Worm (Caenorhabditis elegans) whole organism, L1 larva: ENCODE measurements around the gene F33E11.3.

ENCODE experiments used
- C16A3.4 ChIP-seq: fragments of 150-350 bp; optimal IDR thresholded peaks from 2 replicates; lab custom pipeline; 2014; ENCODE audit warnings: missing biosample characterization, missing genetic modification characterization
- C34B4.2 ChIP-seq: sonication (generic microtip); optimal IDR thresholded peaks from 2 replicates; lab custom pipeline; 2017; ENCODE audit warnings: mild to moderate bottlenecking, missing genetic modification characterization, missing compliant biosample characterization
- Y116A8C.19 ChIP-seq: sonication (generic microtip); optimal IDR thresholded peaks from 2 replicates; lab custom pipeline; 2016; ENCODE audit warnings: missing compliant biosample characterization, missing genetic modification characterization, borderline replicate concordance
- aha-1 ChIP-seq: fragments of 150-350 bp; optimal IDR thresholded peaks from 2 replicates; lab custom pipeline; 2014; ENCODE audit warnings: missing biosample characterization, missing genetic modification characterization
- alr-1 ChIP-seq: fragments of 200-800 bp; sonication (Bioruptor generic); optimal IDR thresholded peaks from 2 replicates; lab custom pipeline; 2018; ENCODE audit warnings: borderline replicate concordance, mild to moderate bottlenecking, missing genetic modification characterization, missing compliant biosample characterization
- ama-1 ChIP-seq: fragments of 150-350 bp; optimal IDR thresholded peaks from 2 replicates; lab custom pipeline; 2014
- ceh-8 ChIP-seq: fragments of 200-800 bp; sonication (Bioruptor generic); optimal IDR thresholded peaks from 2 replicates; lab custom pipeline; 2018; ENCODE audit warnings: mild to moderate bottlenecking, missing genetic modification characterization, moderate library complexity, missing compliant biosample characterization
- ceh-88 ChIP-seq: fragments of 200-800 bp; sonication (Bioruptor generic); IDR thresholded peaks from 2 replicates; pipeline ENCODE4 v1.3.6; 2022; ENCODE audit warnings: missing genetic modification characterization, missing compliant biosample characterization
- ceh-90 ChIP-seq: sonication (generic microtip); optimal IDR thresholded peaks from 2 replicates; lab custom pipeline; 2016; ENCODE audit warnings: missing genetic modification characterization, missing compliant biosample characterization
- dpl-1 ChIP-seq, 3 experiments: fragments of 150-350 bp in 2 of 3; sonication (generic microtip) in 1 of 3; optimal IDR thresholded peaks; 2 replicates each; lab custom pipeline; 2014 to 2017; ENCODE audit warnings: missing biosample characterization in 3 of 3, missing genetic modification characterization in 3 of 3, missing genetic modification reagents in 3 of 3
- dsc-1 ChIP-seq: sonication (generic microtip); optimal IDR thresholded peaks from 2 replicates; lab custom pipeline; 2016; ENCODE audit warnings: mild to moderate bottlenecking, missing genetic modification characterization, missing compliant biosample characterization
- efl-1 ChIP-seq, 4 experiments: fragments of 150-350 bp; optimal IDR thresholded peaks in 3 of 4; peaks in 1 of 4; 1 replicate in 1 of 4; 2 replicates in 3 of 4; lab custom pipeline; 2014; ENCODE audit warnings: missing biosample characterization in 2 of 4, missing genetic modification characterization in 2 of 4, missing genetic modification reagents in 2 of 4
- egl-13 ChIP-seq: sonication (generic microtip); optimal IDR thresholded peaks from 2 replicates; lab custom pipeline; 2016; ENCODE audit warnings: missing genotype, missing genetic modification reagents, missing genetic modification characterization, missing compliant biosample characterization
- egl-27 ChIP-seq, 2 experiments: fragments of 150-350 bp in 1 of 2; sonication (generic microtip); optimal IDR thresholded peaks; 3 replicates each; lab custom pipeline; 2017 to 2018; ENCODE audit warnings: missing biosample characterization in 2 of 2, missing genetic modification characterization in 2 of 2, missing genetic modification reagents in 2 of 2
- elt-3 ChIP-seq, 6 experiments: fragments of 150-350 bp in 1 of 6; sonication (generic microtip); optimal IDR thresholded peaks; 2 replicates each; lab custom pipeline; 2017 to 2018; ENCODE audit warnings: missing biosample characterization in 6 of 6, missing genetic modification characterization in 6 of 6, inconsistent platforms in 1 of 6
- ets-5 ChIP-seq: fragments of 200-800 bp; sonication (Bioruptor generic); IDR thresholded peaks from 2 replicates; pipeline ENCODE4 v1.3.6; 2022; ENCODE audit warnings: missing genetic modification characterization, missing compliant biosample characterization
- fkh-10 ChIP-seq: sonication (generic microtip); optimal IDR thresholded peaks from 2 replicates; lab custom pipeline; 2017; ENCODE audit warnings: missing biosample characterization, missing genetic modification reagents, missing genetic modification characterization
- fkh-8 ChIP-seq: sonication (generic microtip); optimal IDR thresholded peaks from 2 replicates; lab custom pipeline; 2016; ENCODE audit warnings: mild to moderate bottlenecking, missing genetic modification characterization, missing compliant biosample characterization
- grh-1 ChIP-seq: fragments of 200-800 bp; sonication (Bioruptor generic); IDR thresholded peaks from 2 replicates; pipeline ENCODE4 v1.3.6; 2022; ENCODE audit warnings: missing genetic modification reagents, missing genetic modification characterization, missing compliant biosample characterization
- hlh-4 ChIP-seq: sonication (generic microtip); optimal IDR thresholded peaks from 2 replicates; lab custom pipeline; 2016; ENCODE audit warnings: mild to moderate bottlenecking, missing genetic modification characterization, missing compliant biosample characterization
- hpl-2 ChIP-seq: fragments of 150-350 bp; optimal IDR thresholded peaks from 2 replicates; lab custom pipeline; 2014; ENCODE audit warnings: missing biosample characterization, missing genetic modification reagents, missing genetic modification characterization
- irx-1 ChIP-seq: sonication (generic microtip); optimal IDR thresholded peaks from 2 replicates; lab custom pipeline; 2016; ENCODE audit warnings: missing genetic modification characterization, missing compliant biosample characterization
- isw-1 ChIP-seq: fragments of 200-800 bp; sonication (Bioruptor generic); IDR thresholded peaks from 2 replicates; pipeline ENCODE4 v1.3.6; 2022; ENCODE audit warnings: missing genetic modification characterization, missing compliant biosample characterization
- jun-1 ChIP-seq: fragments of 150-350 bp; optimal IDR thresholded peaks from 2 replicates; lab custom pipeline; 2014; ENCODE audit warnings: missing biosample characterization, missing genetic modification reagents, missing genetic modification characterization
- lin-14 ChIP-seq: fragments of 200-800 bp; sonication (Bioruptor generic); optimal IDR thresholded peaks from 2 replicates; lab custom pipeline; 2018; ENCODE audit warnings: mild to moderate bottlenecking, missing genetic modification characterization, moderate library complexity, missing compliant biosample characterization
- lin-15B ChIP-seq: fragments of 150-350 bp; sonication (generic microtip); optimal IDR thresholded peaks from 3 replicates; lab custom pipeline; 2014; ENCODE audit warnings: missing biosample characterization, missing genetic modification characterization
- lin-35 ChIP-seq, 2 experiments: fragments of 150-350 bp; optimal IDR thresholded peaks; 2 replicates each; lab custom pipeline; 2014; ENCODE audit warnings: missing biosample characterization in 2 of 2, missing genetic modification characterization in 2 of 2, missing genetic modification reagents in 2 of 2
- lir-3 ChIP-seq: sonication (generic microtip); optimal IDR thresholded peaks from 2 replicates; lab custom pipeline; 2016; ENCODE audit warnings: mild to moderate bottlenecking, missing genetic modification characterization, moderate library complexity, missing compliant biosample characterization; ENCODE audit not compliant: poor library complexity
- lsy-2 ChIP-seq, 2 experiments: fragments of 150-350 bp; optimal IDR thresholded peaks; 2 replicates each; lab custom pipeline; 2014; ENCODE audit warnings: missing biosample characterization in 2 of 2, missing genetic modification characterization in 2 of 2
- mdl-1 ChIP-seq, 2 experiments: fragments of 150-350 bp; optimal IDR thresholded peaks; 2 replicates each; lab custom pipeline; 2014 to 2017; ENCODE audit warnings: missing biosample characterization in 2 of 2, missing genetic modification characterization in 2 of 2, inconsistent platforms in 1 of 2
- nhr-11 ChIP-seq: fragments of 150-350 bp; optimal IDR thresholded peaks from 2 replicates; lab custom pipeline; 2014; ENCODE audit warnings: missing biosample characterization, missing genetic modification characterization
- nhr-19 ChIP-seq: fragments of 200-800 bp; sonication (Bioruptor generic); conservative IDR thresholded peaks from 2 replicates; pipeline ENCODE4 v1.3.6; 2022; ENCODE audit warnings: missing genetic modification characterization, missing compliant biosample characterization
- nhr-237 ChIP-seq: fragments of 150-350 bp; optimal IDR thresholded peaks from 2 replicates; lab custom pipeline; 2014; ENCODE audit warnings: missing biosample characterization, missing genetic modification characterization
- nhr-47 ChIP-seq: sonication (generic microtip); optimal IDR thresholded peaks from 2 replicates; lab custom pipeline; 2016; ENCODE audit warnings: mild to moderate bottlenecking, missing genetic modification characterization, moderate library complexity, missing compliant biosample characterization
- nhr-71 ChIP-seq: sonication (generic microtip); optimal IDR thresholded peaks from 2 replicates; lab custom pipeline; 2016; ENCODE audit warnings: mild to moderate bottlenecking, missing genetic modification characterization, moderate library complexity, missing compliant biosample characterization
- nhr-76 ChIP-seq: sonication (generic microtip); optimal IDR thresholded peaks from 2 replicates; lab custom pipeline; 2017; ENCODE audit warnings: missing biosample characterization, missing genetic modification characterization
- nhr-84 ChIP-seq: sonication (generic microtip); optimal IDR thresholded peaks from 2 replicates; lab custom pipeline; 2017; ENCODE audit warnings: missing biosample characterization, missing genetic modification characterization
- nhr-85 ChIP-seq: sonication (generic microtip); peaks from one replicate; lab custom pipeline; 2016; ENCODE audit warnings: missing genetic modification characterization, inconsistent platforms, missing compliant biosample characterization
- pag-3 ChIP-seq: sonication (generic microtip); optimal IDR thresholded peaks from 2 replicates; lab custom pipeline; 2017; ENCODE audit warnings: missing genetic modification characterization, mild to moderate bottlenecking, missing compliant biosample characterization, antibody characterized with exemption, borderline replicate concordance; ENCODE audit not compliant: insufficient read depth
- pax-3 ChIP-seq: fragments of 200-800 bp; sonication (Bioruptor generic); optimal IDR thresholded peaks from 2 replicates; lab custom pipeline; 2018; ENCODE audit warnings: mild to moderate bottlenecking, missing genetic modification characterization, moderate library complexity, missing compliant biosample characterization
- rnt-1 ChIP-seq: sonication (generic microtip); optimal IDR thresholded peaks from 2 replicates; lab custom pipeline; 2016; ENCODE audit warnings: mild to moderate bottlenecking, missing genetic modification characterization, moderate library complexity, missing compliant biosample characterization
- skn-1 ChIP-seq: fragments of 150-350 bp; optimal IDR thresholded peaks from 2 replicates; lab custom pipeline; 2014; ENCODE audit warnings: missing biosample characterization, missing genetic modification characterization
- snpc-4 ChIP-seq: fragments of 150-350 bp; optimal IDR thresholded peaks from 2 replicates; lab custom pipeline; 2014; ENCODE audit warnings: missing biosample characterization, missing genetic modification characterization
- snu-23 ChIP-seq: sonication (generic microtip); optimal IDR thresholded peaks from 2 replicates; lab custom pipeline; 2016; ENCODE audit warnings: missing genetic modification characterization, missing compliant biosample characterization
- swsn-7 ChIP-seq: sonication (generic microtip); optimal IDR thresholded peaks from 2 replicates; lab custom pipeline; 2016; ENCODE audit warnings: missing genetic modification characterization, missing compliant biosample characterization
- unc-130 ChIP-seq: fragments of 150-350 bp; optimal IDR thresholded peaks from 2 replicates; lab custom pipeline; 2017; ENCODE audit warnings: missing biosample characterization, missing genetic modification characterization, inconsistent platforms
- unc-30 ChIP-seq: sonication (generic microtip); optimal IDR thresholded peaks from 2 replicates; lab custom pipeline; 2017; ENCODE audit warnings: missing biosample characterization, missing genetic modification characterization
- unc-62 ChIP-seq: fragments of 150-350 bp; optimal IDR thresholded peaks from 2 replicates; lab custom pipeline; 2014; ENCODE audit warnings: missing biosample characterization, missing genetic modification reagents, missing genetic modification characterization
- vab-15 ChIP-seq: sonication (generic microtip); optimal IDR thresholded peaks from 2 replicates; lab custom pipeline; 2017; ENCODE audit warnings: missing genotype, mild to moderate bottlenecking, missing genetic modification characterization, missing compliant biosample characterization
- zip-4 ChIP-seq: fragments of 200-800 bp; sonication (Bioruptor generic); optimal IDR thresholded peaks from 2 replicates; lab custom pipeline; 2018; ENCODE audit warnings: mild to moderate bottlenecking, missing genetic modification characterization, moderate library complexity, missing compliant biosample characterization

Gene F33E11.3

DNA sequence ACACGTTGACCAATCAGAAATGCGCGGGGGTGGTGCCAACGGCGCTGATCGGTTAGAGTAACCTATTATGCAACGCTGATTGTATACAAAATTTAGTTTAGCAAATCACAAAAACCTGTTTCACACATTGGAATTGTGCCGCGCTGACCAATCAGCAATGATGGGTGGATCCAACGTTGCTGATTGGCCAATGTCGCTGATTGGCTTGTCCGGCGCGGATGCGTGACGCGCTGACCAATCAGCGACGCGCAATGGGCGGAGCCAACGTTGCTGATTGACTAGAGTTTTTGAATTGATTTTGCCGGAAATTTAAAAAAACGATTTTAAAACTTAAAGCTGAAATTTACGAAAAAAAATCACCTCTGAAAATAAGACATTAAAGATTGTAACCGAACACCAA lies 19.2 kb downstream of the F33E11.3 start:
- TF ChIP-seq elt-3 (tag; optimal IDR thresholded peaks at IDR 0.05; lab: Kevin White, UChicago) (no peak), C34B4.2 (no peak), zip-4 (GFP tag; lab: Kevin White, UChicago) (no peak), pax-3 (tag; lab: Kevin White, UChicago) (no peak), lir-3 (tag; lab: Kevin White, UChicago) (no peak), isw-1 (GFP tag; lab: Robert Waterston, UW) (no peak), fkh-8 (tag; lab: Kevin White, UChicago) (no peak), snpc-4 (no peak), lin-15B (tag; lab: Kevin White, UChicago) (no peak), nhr-11 (no peak), irx-1 (tag; lab: Kevin White, UChicago) (no peak), ceh-88 (GFP tag; lab: Robert Waterston, UW) (no peak), C16A3.4 (tag; lab: Kevin White, UChicago) (no peak), mdl-1 (tag; optimal IDR thresholded peaks at IDR 0.05; lab: Kevin White, UChicago) (no peak), unc-30 (tag; lab: Kevin White, UChicago) (no peak), unc-130 (tag; lab: Kevin White, UChicago) (no peak), unc-62 (no peak)

DNA sequence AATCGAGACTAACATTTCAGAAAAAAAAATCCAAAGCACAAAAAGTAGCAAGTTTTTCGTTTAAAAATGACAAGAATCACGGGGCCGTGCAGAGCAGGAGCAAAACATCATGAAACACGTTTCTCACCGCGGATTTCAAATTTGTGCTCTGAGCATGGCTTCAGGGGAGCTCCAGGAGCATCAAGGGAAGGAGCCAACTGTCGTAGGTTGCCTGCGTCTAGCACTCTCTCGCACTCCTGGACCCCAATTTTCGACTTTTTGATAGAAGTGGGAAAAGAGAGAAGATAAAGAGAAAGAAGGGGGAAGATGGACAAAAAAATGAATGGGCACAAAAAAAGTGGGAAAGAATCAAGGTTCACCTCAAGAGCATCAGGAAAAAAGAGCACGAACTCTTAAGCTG lies 19.7 kb downstream of the F33E11.3 start:
- TF ChIP-seq ceh-90 (tag; lab: Kevin White, UChicago) (no peak), lin-35 (GFP tag; optimal IDR thresholded peaks at IDR 0.05; lab: Kevin White, UChicago) (peak in 1 of 2 experiments; percentile 17), alr-1 (tag; lab: Kevin White, UChicago) (no peak), lin-14 (GFP tag; lab: Kevin White, UChicago) (peak; percentile 77), jun-1 (tag; lab: Kevin White, UChicago) (no peak), nhr-47 (tag; lab: Kevin White, UChicago) (no peak), nhr-85 (tag; lab: Kevin White, UChicago) (no peak), hpl-2 (GFP tag; lab: Kevin White, UChicago) (no peak), nhr-237 (tag; lab: Kevin White, UChicago) (no peak), nhr-76 (no peak), ets-5 (GFP tag; lab: Robert Waterston, UW) (no peak), snu-23 (GFP tag; lab: Kevin White, UChicago) (peak; percentile 35), lsy-2 (tag; optimal IDR thresholded peaks at IDR 0.05; lab: Kevin White, UChicago) (peak; percentile 19 to 41), pax-3 (tag; lab: Kevin White, UChicago) (no peak), vab-15 (tag; lab: Kevin White, UChicago) (no peak), fkh-10 (no peak), efl-1 (optimal IDR thresholded peaks at IDR 0.05; lab: Kevin White, UChicago) (peak in 1 of 2 experiments; percentile 21), efl-1 (GFP tag; optimal IDR thresholded peaks at IDR 0.05 in 1 of 2; lab: Kevin White, UChicago) (peak; percentile 30 to 78), nhr-71 (peak; percentile 74), pag-3 (tag; lab: Kevin White, UChicago) (no peak), nhr-19 (GFP tag; lab: Robert Waterston, UW) (peak; percentile 54), unc-30 (tag; lab: Kevin White, UChicago) (no peak), swsn-7 (no peak), ama-1 (lab: Kevin White, UChicago) (no peak), rnt-1 (peak; percentile 78)

DNA sequence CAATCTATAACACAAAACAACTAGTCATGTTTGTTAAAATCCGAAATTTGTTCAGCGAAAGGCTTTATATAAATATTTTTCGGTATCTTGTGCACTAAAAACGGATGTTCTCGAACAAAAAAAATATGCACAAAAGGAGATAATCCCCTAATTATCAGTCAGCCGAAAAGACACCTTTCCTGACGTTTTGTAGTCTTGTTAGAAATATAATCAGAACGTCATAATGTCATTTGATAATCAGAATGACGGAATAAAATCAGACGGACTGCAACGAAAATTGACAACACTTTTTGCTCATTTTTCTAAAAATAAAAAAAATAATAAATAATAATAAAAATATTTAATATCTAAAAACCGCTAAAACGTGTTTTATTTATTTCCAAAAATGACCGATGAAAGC lies 20.6 kb downstream of the F33E11.3 start:
- no peak for TF ChIP-seq nhr-11
- TF ChIP-seq hlh-4 (tag; lab: Kevin White, UChicago): no peak
- peak; percentile 3 for TF ChIP-seq nhr-71
- TF ChIP-seq egl-27 (tag; optimal IDR thresholded peaks at IDR 0.05; lab: Kevin White, UChicago): no peak
- no peak for TF ChIP-seq aha-1 (tag; lab: Kevin White, UChicago)
- TF ChIP-seq rnt-1: no peak
- TF ChIP-seq snu-23 (GFP tag; lab: Kevin White, UChicago): no peak
- no peak for TF ChIP-seq ceh-8 (GFP tag; lab: Kevin White, UChicago)
- no peak for TF ChIP-seq Y116A8C.19
- no peak for TF ChIP-seq zip-4 (GFP tag; lab: Kevin White, UChicago)
- peak; percentile 47 for TF ChIP-seq pax-3 (tag; lab: Kevin White, UChicago)
- peak; percentile 85 for TF ChIP-seq dsc-1 (tag; lab: Kevin White, UChicago)
- TF ChIP-seq skn-1: no peak
- TF ChIP-seq alr-1 (tag; lab: Kevin White, UChicago): no peak
- TF ChIP-seq dpl-1 (GFP tag; optimal IDR thresholded peaks at IDR 0.05; lab: Kevin White, UChicago): no peak
- no peak for TF ChIP-seq nhr-84 (tag; lab: Kevin White, UChicago)
- no peak for TF ChIP-seq grh-1
- no peak for TF ChIP-seq egl-13 (tag; lab: Kevin White, UChicago)
